Worm (Caenorhabditis elegans): Measurements from ENCODE around the gene mpdu-1.

ce11 chrV:8404339-8404738 lies 45.4 kb upstream of the mpdu-1 start:
- TF ChIP-seq hmbx-1 (tag; optimal IDR thresholded peaks at IDR 0.05), result no peak
- TF ChIP-seq hnd-1 (tag; optimal IDR thresholded peaks at IDR 0.05), result no peak
- no peak for TF ChIP-seq F13C5.2 (tag; optimal IDR thresholded peaks at IDR 0.05)
- no peak for TF ChIP-seq tbx-11 (GFP tag; IDR thresholded peaks at IDR 0.05)
- no peak for TF ChIP-seq tbx-37 (GFP tag; conservative IDR thresholded peaks at IDR 0.05)
- no peak for TF ChIP-seq pes-1 (GFP tag; IDR thresholded peaks at IDR 0.05)
- TF ChIP-seq flt-1 (GFP tag; IDR thresholded peaks at IDR 0.05), result no peak
- TF ChIP-seq ceh-13 (GFP tag; optimal IDR thresholded peaks at IDR 0.05), result no peak
- no peak for TF ChIP-seq ama-1 (optimal IDR thresholded peaks at IDR 0.05)
- no peak for TF ChIP-seq ets-7 (tag; optimal IDR thresholded peaks at IDR 0.05)
